Worm (Caenorhabditis elegans): ENCODE data around the gene lipl-8.

- TF ChIP-seq tbx-11 (GFP tag; IDR thresholded peaks at IDR 0.05) (no peak), ama-1 (optimal IDR thresholded peaks at IDR 0.05) (no peak), tra-4 (tag; optimal IDR thresholded peaks at IDR 0.05) (no peak)
Measured at ce11 chrV:14784787-14785186, 36.3 kb upstream of the lipl-8 start.
